Fruit fly (Drosophila melanogaster) whole organism, adult: Measurements from ENCODE around the gene Cul2.

Source experiments
- CG12768 ChIP-seq: fragments of 200-800 bp; sonication (Bioruptor generic); optimal IDR thresholded peaks from 2 replicates; lab custom pipeline; 2017; ENCODE audit warnings: missing biosample characterization, missing genetic modification characterization, mild to moderate bottlenecking, moderate library complexity, missing genetic modification reagents
- CG1620 ChIP-seq: fragments of 200-800 bp; sonication (Bioruptor generic); optimal IDR thresholded peaks from 2 replicates; lab custom pipeline; 2016; ENCODE audit warnings: missing biosample characterization, missing genetic modification characterization
- CG33017 ChIP-seq: fragments of 200-800 bp; sonication (Bioruptor generic); optimal IDR thresholded peaks from 2 replicates; lab custom pipeline; 2018; ENCODE audit warnings: missing biosample characterization, mild to moderate bottlenecking, missing genetic modification characterization, moderate library complexity
- CG7045 ChIP-seq: fragments of 200-800 bp; sonication (Bioruptor generic); optimal IDR thresholded peaks from 2 replicates; lab custom pipeline; 2017; ENCODE audit warnings: missing biosample characterization, mild to moderate bottlenecking, missing genetic modification characterization
- bab1 ChIP-seq: fragments of 200-800 bp; sonication (Bioruptor generic); optimal IDR thresholded peaks from 3 replicates; lab custom pipeline; 2019; ENCODE audit warnings: missing biosample characterization, mild to moderate bottlenecking, missing genetic modification characterization, moderate library complexity
- cnc ChIP-seq, 2 experiments: fragments of >200 bp; optimal IDR thresholded peaks; 2 replicates each; lab custom pipeline; 2017
- kay ChIP-seq: fragments of 200-800 bp; sonication (Bioruptor generic); peaks from one replicate; lab custom pipeline; 2016; ENCODE audit warnings: missing biosample characterization, missing genetic modification characterization, borderline replicate concordance
- tj ChIP-seq: fragments of 200-800 bp; sonication (Bioruptor generic); optimal IDR thresholded peaks from 3 replicates; lab custom pipeline; 2017; ENCODE audit warnings: missing biosample characterization, mild to moderate bottlenecking, missing genetic modification characterization, moderate library complexity

- TF ChIP-seq CG7045 (GFP tag; lab: Kevin White, UChicago) (no peak), CG12768 (GFP tag; lab: Kevin White, UChicago) (no peak), tj (no peak), bab1 (GFP tag; lab: Kevin White, UChicago) (no peak), CG1620 (no peak), cnc (optimal IDR thresholded peaks at IDR 0.05; lab: Kevin White, UChicago) (no peak), CG33017 (tag; lab: Kevin White, UChicago) (no peak), kay (GFP tag; lab: Kevin White, UChicago) (no peak)
Measured at dm6 chr2L:21627957-21628356, 30.6 kb upstream of the Cul2 start.
